ENCODE assay signal across 2 fruit fly cellular contexts in the genomic region with DNA sequence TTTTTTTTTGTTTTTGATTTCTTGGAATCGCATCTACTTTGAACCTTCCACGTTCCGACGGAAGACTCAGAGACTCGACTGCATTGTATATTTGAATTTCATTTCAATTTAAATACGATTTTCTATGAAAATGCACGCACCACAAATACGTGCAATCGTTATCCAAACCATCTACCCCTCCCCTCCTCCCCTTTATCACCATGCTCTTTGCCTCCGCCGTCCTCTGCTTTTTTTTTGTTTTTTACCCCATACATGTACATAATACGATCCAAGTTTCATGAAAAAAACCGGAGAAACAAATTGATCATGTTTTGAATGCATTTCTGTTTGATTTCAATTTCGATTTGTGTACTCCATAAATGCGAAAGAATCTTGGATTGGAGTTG.
TF ChIP-seq lines count a peak whose summit lies in the region.

No protein-coding gene starts in this region.

- TF ChIP-seq CTCF in whole organism, embryonic (GFP tag; optimal IDR thresholded peaks at IDR 0.05; lab: Kevin White, UChicago), result no peak

TF ChIP-seq in whole organism, embryonic, 481 proteins besides CTCF, POLR2A, EP300 and RAD21:
- TF ChIP-seq crol (GFP tag; IDR thresholded peaks at IDR 0.05; lab: Robert Waterston, UW) (peak; percentile 79), Stat92E (GFP tag; optimal IDR thresholded peaks at IDR 0.05; lab: Kevin White, UChicago) (peak in 1 of 3 experiments; percentile 21), CG9215 (GFP tag; IDR thresholded peaks at IDR 0.05; lab: Robert Waterston, UW) (no peak), vvl (GFP tag; IDR thresholded peaks at IDR 0.05; lab: Robert Waterston, UW) (peak; percentile 48; the same call in 1 of the 2 replicates), CG2889 (GFP tag; IDR thresholded peaks at IDR 0.05; lab: Robert Waterston, UW) (no peak), sqz (GFP tag; optimal IDR thresholded peaks at IDR 0.05; lab: Kevin White, UChicago) (peak; percentile 88), kni (GFP tag; optimal IDR thresholded peaks at IDR 0.05; lab: Kevin White, UChicago) (peak; percentile 27)

TF ChIP-seq in whole organism, pupa, 21 proteins besides CTCF, POLR2A, EP300 and RAD21:
- TF ChIP-seq CG9948 (tag; optimal IDR thresholded peaks at IDR 0.05; lab: Kevin White, UChicago) (no peak), Pif1B (GFP tag; optimal IDR thresholded peaks at IDR 0.05; lab: Kevin White, UChicago) (no peak), CG12605 (GFP tag; IDR thresholded peaks at IDR 0.05; lab: Robert Waterston, UW) (peak; percentile 32; the same call in 1 of the 2 replicates), CG8301 (tag; optimal IDR thresholded peaks at IDR 0.05; lab: Kevin White, UChicago) (no peak), D1 (tag; optimal IDR thresholded peaks at IDR 0.05; lab: Kevin White, UChicago) (no peak)
TF ChIP-seq in whole organism, pupa: peak in this region for 1.
